Worm (Caenorhabditis elegans) whole organism, L4 larva: ENCODE results near the gene F29A7.4.

ENCODE experiments used
- ZK546.5 ChIP-seq, 2 experiments: sonication (generic microtip); optimal IDR thresholded peaks; 2 replicates each; lab custom pipeline; 2017; ENCODE audit warnings: missing biosample characterization in 2 of 2, missing genetic modification characterization in 2 of 2
- aha-1 ChIP-seq: fragments of 150-350 bp; peaks from one replicate; lab custom pipeline; 2014; ENCODE audit warnings: missing biosample characterization, missing genetic modification characterization
- ceh-82 ChIP-seq: sonication (generic microtip); optimal IDR thresholded peaks from 2 replicates; lab custom pipeline; 2017; ENCODE audit warnings: missing biosample characterization, missing genetic modification characterization
- fos-1 ChIP-seq: fragments of 150-350 bp; optimal IDR thresholded peaks from 2 replicates; lab custom pipeline; 2014; ENCODE audit warnings: missing biosample characterization, missing genetic modification characterization
- lir-3 ChIP-seq: sonication (generic microtip); optimal IDR thresholded peaks from 2 replicates; lab custom pipeline; 2016; ENCODE audit warnings: mild to moderate bottlenecking, missing genetic modification characterization, missing compliant biosample characterization
- lsy-2 ChIP-seq, 2 experiments: fragments of 150-350 bp in 1 of 2; sonication (generic microtip) in 1 of 2; optimal IDR thresholded peaks; 2 replicates each; lab custom pipeline; 2014 to 2017; ENCODE audit warnings: missing biosample characterization in 2 of 2, missing genetic modification characterization in 2 of 2
- madf-9 ChIP-seq: fragments of 200-800 bp; sonication (Bioruptor generic); conservative IDR thresholded peaks from 2 replicates; pipeline ENCODE4 v1.3.6; 2022; ENCODE audit warnings: missing genetic modification reagents, missing genetic modification characterization, missing compliant biosample characterization
- pha-4 ChIP-seq, 2 experiments: fragments of 150-350 bp in 1 of 2; fragments of 200-800 bp in 1 of 2; sonication (Bioruptor generic) in 1 of 2; IDR thresholded peaks in 1 of 2; optimal IDR thresholded peaks in 1 of 2; 2 replicates each; pipeline versions ENCODE4 v1.3.6 to Lab custom; 2014 to 2022; ENCODE audit warnings: missing genetic modification characterization in 2 of 2, missing genetic modification reagents in 2 of 2, missing biosample characterization in 1 of 2, missing compliant biosample characterization in 1 of 2
- unc-130 ChIP-seq: sonication (generic microtip); optimal IDR thresholded peaks from 2 replicates; lab custom pipeline; 2016; ENCODE audit warnings: missing genetic modification reagents, missing genetic modification characterization, missing compliant biosample characterization
- unc-62 ChIP-seq, 3 experiments: fragments of 150-350 bp in 1 of 3; sonication (generic microtip); optimal IDR thresholded peaks in 2 of 3; peaks in 1 of 3; 1 replicate in 1 of 3; 2 replicates in 2 of 3; lab custom pipeline; 2014 to 2017; ENCODE audit warnings: missing biosample characterization in 3 of 3, missing genetic modification characterization in 3 of 3, missing genetic modification reagents in 3 of 3, missing genotype in 1 of 3

- TF ChIP-seq aha-1 (tag; lab: Kevin White, UChicago): no peak
- no peak for TF ChIP-seq ceh-82 (tag; lab: Kevin White, UChicago)
- TF ChIP-seq madf-9: no peak
- TF ChIP-seq unc-130 (GFP tag; lab: Kevin White, UChicago): no peak
- no peak for TF ChIP-seq lir-3
- TF ChIP-seq fos-1 (tag; lab: Kevin White, UChicago): no peak
- TF ChIP-seq lsy-2 (tag; optimal IDR thresholded peaks at IDR 0.05; lab: Kevin White, UChicago): no peak
- TF ChIP-seq pha-4 (GFP tag; IDR thresholded peaks at IDR 0.05; lab: Robert Waterston, UW): no peak
- no peak for TF ChIP-seq pha-4 (tag; optimal IDR thresholded peaks at IDR 0.05; lab: Kevin White, UChicago)
- TF ChIP-seq ZK546.5 (tag; optimal IDR thresholded peaks at IDR 0.05; lab: Kevin White, UChicago): no peak
- peak in 1 of 2 experiments; percentile 28 for TF ChIP-seq unc-62 (GFP tag; optimal IDR thresholded peaks at IDR 0.05 in 1 of 2; lab: Kevin White, UChicago)
- TF ChIP-seq unc-62 (tag; optimal IDR thresholded peaks at IDR 0.05; lab: Kevin White, UChicago): no peak
These were observed 30.6 kb upstream of the F29A7.4 start for ce11 chrII:2719212-2719611.
